Worm (Caenorhabditis elegans): ENCODE data around the gene ncs-4.

The ncs-4 gene

ce11 chrX:10219184-10219705 is 42.9 kb downstream of the ncs-4 start:
- TF ChIP-seq him-1 (tag; optimal IDR thresholded peaks at IDR 0.05) = no peak
- no peak for TF ChIP-seq W03F9.2 (tag; optimal IDR thresholded peaks at IDR 0.05)
- no peak for TF ChIP-seq dao-5 (tag; optimal IDR thresholded peaks at IDR 0.05)

ce11 chrX:10225845-10226244 is 49.5 kb downstream of the ncs-4 start:
- no peak for TF ChIP-seq him-1 (tag; optimal IDR thresholded peaks at IDR 0.05)
- TF ChIP-seq dao-5 (tag; optimal IDR thresholded peaks at IDR 0.05) = no peak
- TF ChIP-seq W03F9.2 (tag; optimal IDR thresholded peaks at IDR 0.05) = no peak

- TF ChIP-seq him-1 (tag; optimal IDR thresholded peaks at IDR 0.05) (no peak), W03F9.2 (tag; optimal IDR thresholded peaks at IDR 0.05) (no peak), dao-5 (tag; optimal IDR thresholded peaks at IDR 0.05) (no peak)
Observed at ce11 chrX:10227217-10227616, 50.9 kb downstream of the ncs-4 start.

ce11 chrX:10228094-10228746 is 51.9 kb downstream of the ncs-4 start, which contains the start of gene C14H10.3:
C14H10.3 (minus strand) TSS chrX:10228137.
- TF ChIP-seq W03F9.2 (tag; optimal IDR thresholded peaks at IDR 0.05) = no peak
- no peak for TF ChIP-seq dao-5 (tag; optimal IDR thresholded peaks at IDR 0.05)
- TF ChIP-seq him-1 (tag; optimal IDR thresholded peaks at IDR 0.05) = no peak
